Worm (Caenorhabditis elegans): ENCODE data around the gene ZK1320.2.

The ZK1320.2 gene

ce11 chrII:9660379-9660778 lies 1.6 kb upstream of the ZK1320.2 start, which contains the start of gene ZK1320.3:
TSS of gene ZK1320.3 (minus strand) at chrII:9660419.
- TF ChIP-seq fos-1 (tag; optimal IDR thresholded peaks at IDR 0.05) = peak; percentile 87
- no peak for TF ChIP-seq ztf-4 (tag; optimal IDR thresholded peaks at IDR 0.05)

- TF ChIP-seq nhr-21 (tag; optimal IDR thresholded peaks at IDR 0.05) = peak; percentile 59
- TF ChIP-seq blmp-1 (tag; optimal IDR thresholded peaks at IDR 0.05; ENCODE audit: insufficient read depth) = peak; percentile 25
- TF ChIP-seq ZK546.5 (tag; optimal IDR thresholded peaks at IDR 0.05) = no peak
- peak; percentile 82 for TF ChIP-seq lin-13 (GFP tag; optimal IDR thresholded peaks at IDR 0.05)
- TF ChIP-seq fos-1 (tag; optimal IDR thresholded peaks at IDR 0.05) = peak; percentile 44
- TF ChIP-seq F13H6.1 (tag; optimal IDR thresholded peaks at IDR 0.05) = peak; percentile 11
- TF ChIP-seq lsy-2 (tag; optimal IDR thresholded peaks at IDR 0.05) = peak in 1 of 2 experiments; percentile 35
- TF ChIP-seq zag-1 (tag; optimal IDR thresholded peaks at IDR 0.05) = no peak
- no peak for TF ChIP-seq skn-1 (tag; optimal IDR thresholded peaks at IDR 0.05)
- TF ChIP-seq mdl-1 (tag; optimal IDR thresholded peaks at IDR 0.05) = peak in 1 of 2 experiments; percentile 42
- no peak for TF ChIP-seq elt-3 (tag; optimal IDR thresholded peaks at IDR 0.05)
- TF ChIP-seq Y55F3AM.14 (GFP tag; optimal IDR thresholded peaks at IDR 0.05) = no peak
- TF ChIP-seq sma-3 (GFP tag; optimal IDR thresholded peaks at IDR 0.05) = peak; percentile 54
- TF ChIP-seq nhr-77 (tag; optimal IDR thresholded peaks at IDR 0.05) = no peak
- TF ChIP-seq lin-39 (tag; optimal IDR thresholded peaks at IDR 0.05) = no peak
- no peak for TF ChIP-seq elt-1 (tag; optimal IDR thresholded peaks at IDR 0.05)
- no peak for TF ChIP-seq nhr-237 (tag; optimal IDR thresholded peaks at IDR 0.05)
- no peak for TF ChIP-seq ztf-11 (tag; optimal IDR thresholded peaks at IDR 0.05)
- no peak for TF ChIP-seq ztf-4 (tag; optimal IDR thresholded peaks at IDR 0.05)
- TF ChIP-seq nhr-12 (tag; optimal IDR thresholded peaks at IDR 0.05) = no peak
- TF ChIP-seq sma-9 (GFP tag; optimal IDR thresholded peaks at IDR 0.05) = peak; percentile 89
- TF ChIP-seq sma-9 (tag; optimal IDR thresholded peaks at IDR 0.05) = no peak
- no peak for TF ChIP-seq R02D3.7 (tag; optimal IDR thresholded peaks at IDR 0.05)
- TF ChIP-seq crh-2 (tag; optimal IDR thresholded peaks at IDR 0.05) = peak; percentile 81
- no peak for TF ChIP-seq nhr-129 (tag; optimal IDR thresholded peaks at IDR 0.05)
Observed at ce11 chrII:9656210-9656755, 2.5 kb downstream of the ZK1320.2 start, which contains the start of gene gstk-1. TSS of gene gstk-1 (plus strand) at chrII:9656705.

- TF ChIP-seq sma-9 (GFP tag; optimal IDR thresholded peaks at IDR 0.05) (peak; percentile 17), sma-9 (tag; optimal IDR thresholded peaks at IDR 0.05) (no peak), blmp-1 (tag; optimal IDR thresholded peaks at IDR 0.05; ENCODE audit: insufficient read depth) (no peak), nhr-129 (tag; optimal IDR thresholded peaks at IDR 0.05) (peak; percentile 18)
Observed at ce11 chrII:9655530-9656139, 3.2 kb downstream of the ZK1320.2 start, which contains the start of gene ZK1307.1. TSS of gene ZK1307.1 (minus strand) at chrII:9655580.

- no peak for TF ChIP-seq fos-1 (tag; optimal IDR thresholded peaks at IDR 0.05)
- TF ChIP-seq nhr-25 (tag; optimal IDR thresholded peaks at IDR 0.05) = peak; percentile 32
Observed at ce11 chrII:9653679-9654078, 5.1 kb downstream of the ZK1320.2 start, which contains the start of gene ZK1307.2. TSS of gene ZK1307.2 (minus strand) at chrII:9653952.

ce11 chrII:9652919-9653318 lies 5.9 kb downstream of the ZK1320.2 start, which contains the start of gene ZK1307.3:
TSS of gene ZK1307.3 (minus strand) at chrII:9653019.
- no peak for TF ChIP-seq sma-3 (GFP tag; optimal IDR thresholded peaks at IDR 0.05)
- no peak for TF ChIP-seq ceh-16 (tag; optimal IDR thresholded peaks at IDR 0.05)
- no peak for TF ChIP-seq egl-27 (tag; optimal IDR thresholded peaks at IDR 0.05)
- no peak for TF ChIP-seq dmd-4 (tag; optimal IDR thresholded peaks at IDR 0.05)
- TF ChIP-seq nhr-23 (tag; optimal IDR thresholded peaks at IDR 0.05) = no peak
- no peak for TF ChIP-seq lsy-2 (tag; optimal IDR thresholded peaks at IDR 0.05)

- no peak for TF ChIP-seq F13H6.1 (tag; optimal IDR thresholded peaks at IDR 0.05)
- TF ChIP-seq ztf-11 (tag; optimal IDR thresholded peaks at IDR 0.05) = no peak
- no peak for TF ChIP-seq dmd-4 (tag; optimal IDR thresholded peaks at IDR 0.05)
- TF ChIP-seq nhr-23 (tag; optimal IDR thresholded peaks at IDR 0.05) = no peak
- TF ChIP-seq alr-1 (tag; optimal IDR thresholded peaks at IDR 0.05) = no peak
- no peak for TF ChIP-seq elt-1 (tag; optimal IDR thresholded peaks at IDR 0.05)
- no peak for TF ChIP-seq mdl-1 (tag; optimal IDR thresholded peaks at IDR 0.05)
- no peak for TF ChIP-seq ztf-4 (tag; optimal IDR thresholded peaks at IDR 0.05)
- TF ChIP-seq nhr-237 (tag; optimal IDR thresholded peaks at IDR 0.05) = no peak
- TF ChIP-seq sma-3 (GFP tag; optimal IDR thresholded peaks at IDR 0.05) = no peak
- TF ChIP-seq zag-1 (tag; optimal IDR thresholded peaks at IDR 0.05) = no peak
- TF ChIP-seq sma-9 (GFP tag; optimal IDR thresholded peaks at IDR 0.05) = no peak
- no peak for TF ChIP-seq sma-9 (tag; optimal IDR thresholded peaks at IDR 0.05)
- TF ChIP-seq mbf-1 (tag; optimal IDR thresholded peaks at IDR 0.05) = no peak
Observed at ce11 chrII:9651700-9652099, 7.1 kb downstream of the ZK1320.2 start, which contains the start of gene ZK1307.4. TSS of gene ZK1307.4 (minus strand) at chrII:9651800.

All from whole organism, L2 larva.